Fruit fly (Drosophila melanogaster): Measurements from ENCODE around the gene mRpS11.

The mRpS11 gene

dm6 chr3R:17056905-17057251 is 15.7 kb upstream of the mRpS11 start:
- TF ChIP-seq CTCF (optimal IDR thresholded peaks at IDR 0.05) (no peak), CG8478 (optimal IDR thresholded peaks at IDR 0.05) (no peak)

dm6 chr3R:17059100-17059810 is 13.3 kb upstream of the mRpS11 start:
- TF ChIP-seq CG8478 (optimal IDR thresholded peaks at IDR 0.05) (no peak), CTCF (optimal IDR thresholded peaks at IDR 0.05) (no peak)

- TF ChIP-seq CG8478 (optimal IDR thresholded peaks at IDR 0.05): no peak
- no peak for TF ChIP-seq CTCF (optimal IDR thresholded peaks at IDR 0.05)
Observed at dm6 chr3R:17059811-17060169, 12.7 kb upstream of the mRpS11 start.

dm6 chr3R:17060244-17060664 is 12.3 kb upstream of the mRpS11 start:
- TF ChIP-seq CG8478 (optimal IDR thresholded peaks at IDR 0.05) (no peak), CTCF (optimal IDR thresholded peaks at IDR 0.05) (no peak)

- no peak for TF ChIP-seq CTCF (optimal IDR thresholded peaks at IDR 0.05)
- no peak for TF ChIP-seq CG8478 (optimal IDR thresholded peaks at IDR 0.05)
Observed at dm6 chr3R:17060809-17061394, 11.6 kb upstream of the mRpS11 start.

- no peak for TF ChIP-seq CTCF (optimal IDR thresholded peaks at IDR 0.05)
- TF ChIP-seq CG8478 (optimal IDR thresholded peaks at IDR 0.05): no peak
Observed at dm6 chr3R:17061736-17062371, 10.7 kb upstream of the mRpS11 start.

dm6 chr3R:17062705-17063104 is 9.8 kb upstream of the mRpS11 start:
- TF ChIP-seq CG8478 (optimal IDR thresholded peaks at IDR 0.05) (no peak), CTCF (optimal IDR thresholded peaks at IDR 0.05) (no peak)

dm6 chr3R:17063763-17064162 is 8.8 kb upstream of the mRpS11 start:
- no peak for TF ChIP-seq CTCF (optimal IDR thresholded peaks at IDR 0.05)

dm6 chr3R:17065018-17065784 is 7.3 kb upstream of the mRpS11 start:
- TF ChIP-seq CG8478 (optimal IDR thresholded peaks at IDR 0.05) (no peak), CTCF (optimal IDR thresholded peaks at IDR 0.05) (no peak)

- TF ChIP-seq CG8478 (optimal IDR thresholded peaks at IDR 0.05) (no peak), CTCF (optimal IDR thresholded peaks at IDR 0.05) (no peak)
Observed at dm6 chr3R:17066077-17066476, 6.5 kb upstream of the mRpS11 start.

- TF ChIP-seq CG8478 (optimal IDR thresholded peaks at IDR 0.05): no peak
- TF ChIP-seq CTCF (optimal IDR thresholded peaks at IDR 0.05): no peak
Observed at dm6 chr3R:17066828-17067430, 5.6 kb upstream of the mRpS11 start.

dm6 chr3R:17067721-17068120 is 4.8 kb upstream of the mRpS11 start:
- TF ChIP-seq CTCF (optimal IDR thresholded peaks at IDR 0.05) (no peak), CG8478 (optimal IDR thresholded peaks at IDR 0.05) (no peak)

- TF ChIP-seq CG8478 (optimal IDR thresholded peaks at IDR 0.05) (no peak), CTCF (optimal IDR thresholded peaks at IDR 0.05) (peak in 1 of 2 experiments; percentile 8)
Observed at dm6 chr3R:17077968-17078417, 5.5 kb downstream of the mRpS11 start.

- TF ChIP-seq CG8478 (optimal IDR thresholded peaks at IDR 0.05): no peak
- TF ChIP-seq CTCF (optimal IDR thresholded peaks at IDR 0.05): no peak
Observed at dm6 chr3R:17078961-17079858, 6.7 kb downstream of the mRpS11 start.

Measured in S2 (cell line).